Worm (Caenorhabditis elegans): ENCODE data around the gene R13A1.10.

DNA sequence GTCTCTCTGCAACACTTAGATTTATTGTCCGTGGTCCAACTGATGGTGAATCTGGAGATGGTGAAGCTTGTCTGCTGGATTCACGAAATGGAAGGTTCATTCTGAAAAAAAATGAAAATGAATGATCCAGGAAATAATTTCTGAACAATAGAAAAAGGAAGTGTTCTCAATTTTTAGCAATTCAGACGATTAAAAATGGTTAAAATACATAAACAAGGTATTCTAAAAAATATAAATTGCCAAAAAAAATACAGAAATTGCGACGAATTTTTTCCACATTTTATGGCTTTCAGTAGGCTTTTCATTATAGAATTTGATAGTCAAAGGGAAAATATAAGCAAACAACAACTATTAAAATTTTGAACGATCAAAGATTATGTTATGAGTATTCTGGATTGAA is 36.2 kb upstream of the R13A1.10 start, which contains the start of gene glb-2:
- TF ChIP-seq elt-2 (tag; optimal IDR thresholded peaks at IDR 0.05) (no peak), ama-1 (optimal IDR thresholded peaks at IDR 0.05) (no peak), unc-55 (GFP tag; optimal IDR thresholded peaks at IDR 0.05) (no peak), ceh-9 (tag; optimal IDR thresholded peaks at IDR 0.05) (no peak), dve-1 (tag; optimal IDR thresholded peaks at IDR 0.05) (no peak), hlh-13 (GFP tag; optimal IDR thresholded peaks at IDR 0.05) (no peak), ref-2 (tag; optimal IDR thresholded peaks at IDR 0.05) (no peak), pha-4 (tag; optimal IDR thresholded peaks at IDR 0.05) (no peak), npax-4 (tag; optimal IDR thresholded peaks at IDR 0.05) (no peak)
